Fruit fly (Drosophila melanogaster) whole organism, embryonic: ENCODE data around the gene CG3008.
A peak's percentile ranks its signal among the peaks of the same experiment; 100 is the strongest.

ENCODE experiments used
- Awh ChIP-seq: fragments of 200-800 bp; sonication (Bioruptor generic); IDR thresholded peaks from 2 replicates; pipeline ENCODE4, ENCODE4 v1.3.6; 2022; ENCODE audit warnings: missing biosample characterization, missing genetic modification characterization
- CG10147 ChIP-seq: fragments of 200-800 bp; sonication (Bioruptor generic); optimal IDR thresholded peaks from 2 replicates; lab custom pipeline; 2019; ENCODE audit warnings: missing biosample characterization, mild to moderate bottlenecking, missing genetic modification characterization, moderate library complexity
- CG11398 ChIP-seq: fragments of 200-800 bp; sonication (Bioruptor generic); optimal IDR thresholded peaks from 2 replicates; lab custom pipeline; 2016; ENCODE audit warnings: missing biosample characterization, missing genetic modification characterization
- CG11504 ChIP-seq: fragments of 200-800 bp; sonication (Bioruptor generic); optimal IDR thresholded peaks from 3 replicates; lab custom pipeline; 2019; ENCODE audit warnings: missing biosample characterization, mild to moderate bottlenecking, missing genetic modification characterization, moderate library complexity
- CG12104 ChIP-seq: fragments of 200-800 bp; sonication (Bioruptor generic); optimal IDR thresholded peaks from 3 replicates; lab custom pipeline; 2016; ENCODE audit warnings: missing biosample characterization, missing genetic modification characterization
- CG12155 ChIP-seq: fragments of 200-800 bp; sonication (Bioruptor generic); optimal IDR thresholded peaks from 3 replicates; lab custom pipeline; 2016; ENCODE audit warnings: missing biosample characterization, missing genetic modification characterization
- CG1233 ChIP-seq: fragments of 200-800 bp; sonication (Bioruptor generic); optimal IDR thresholded peaks from 4 replicates; lab custom pipeline; 2018; ENCODE audit warnings: missing biosample characterization, mild to moderate bottlenecking, missing genetic modification characterization
- CG12659 ChIP-seq: fragments of 200-800 bp; sonication (Bioruptor generic); optimal IDR thresholded peaks from 3 replicates; lab custom pipeline; 2017; ENCODE audit warnings: mild to moderate bottlenecking, missing biosample characterization, missing genetic modification reagents, missing genetic modification characterization
- CG13775 ChIP-seq: fragments of 200-800 bp; sonication (Bioruptor generic); optimal IDR thresholded peaks from 3 replicates; lab custom pipeline; 2017; ENCODE audit warnings: missing biosample characterization, mild to moderate bottlenecking, missing genetic modification characterization
- CG15011 ChIP-seq: fragments of 200-800 bp; sonication (Bioruptor generic); optimal IDR thresholded peaks from 3 replicates; lab custom pipeline; 2018; ENCODE audit warnings: missing biosample characterization, mild to moderate bottlenecking, missing genetic modification characterization
- CG15601 ChIP-seq: fragments of 200-800 bp; sonication (Bioruptor generic); optimal IDR thresholded peaks from 3 replicates; lab custom pipeline; 2019; ENCODE audit warnings: missing biosample characterization, mild to moderate bottlenecking, missing genetic modification characterization, moderate library complexity
- CG1603 ChIP-seq: fragments of 200-800 bp; sonication (Bioruptor generic); optimal IDR thresholded peaks from 2 replicates; lab custom pipeline; 2019; ENCODE audit warnings: missing biosample characterization, mild to moderate bottlenecking, missing genetic modification characterization, moderate library complexity
- CG16779 ChIP-seq: fragments of 200-800 bp; sonication (Bioruptor generic); IDR thresholded peaks from 2 replicates; pipeline ENCODE4 v1.3.6; 2022; ENCODE audit warnings: missing biosample characterization, missing genetic modification characterization
- CG1832 ChIP-seq: fragments of 200-800 bp; sonication (Bioruptor generic); optimal IDR thresholded peaks from 2 replicates; lab custom pipeline; 2017; ENCODE audit warnings: missing biosample characterization, mild to moderate bottlenecking, missing genetic modification characterization, inconsistent platforms
- CG2120 ChIP-seq: fragments of 200-800 bp; sonication (Bioruptor generic); optimal IDR thresholded peaks from 3 replicates; lab custom pipeline; 2016; ENCODE audit warnings: missing biosample characterization, missing genetic modification characterization
- CG31365 ChIP-seq: fragments of 200-800 bp; sonication (Bioruptor generic); optimal IDR thresholded peaks from 2 replicates; lab custom pipeline; 2018; ENCODE audit warnings: missing biosample characterization, mild to moderate bottlenecking, missing genetic modification characterization
- CG33213 ChIP-seq: fragments of 200-800 bp; sonication (Bioruptor generic); optimal IDR thresholded peaks from 3 replicates; lab custom pipeline; 2016; ENCODE audit warnings: missing biosample characterization, missing genetic modification characterization
- CG33557 ChIP-seq: fragments of 200-800 bp; sonication (Bioruptor generic); optimal IDR thresholded peaks from 2 replicates; lab custom pipeline; 2019; ENCODE audit warnings: missing biosample characterization, mild to moderate bottlenecking, missing genetic modification characterization, moderate library complexity
- CG4282 ChIP-seq: fragments of 200-800 bp; sonication (Bioruptor generic); optimal IDR thresholded peaks from 2 replicates; lab custom pipeline; 2016; ENCODE audit warnings: missing biosample characterization, missing genetic modification characterization
- CG43689 ChIP-seq: fragments of 200-800 bp; sonication (Bioruptor generic); IDR thresholded peaks from 2 replicates; pipeline ENCODE4 v1.3.6; 2022; ENCODE audit warnings: missing biosample characterization, missing genetic modification characterization
- CG4707 ChIP-seq: fragments of 200-800 bp; sonication (Bioruptor generic); optimal IDR thresholded peaks from 2 replicates; lab custom pipeline; 2018; ENCODE audit warnings: missing biosample characterization, mild to moderate bottlenecking, missing genetic modification characterization, moderate library complexity
- CG6854 ChIP-seq: fragments of 200-800 bp; sonication (Bioruptor generic); optimal IDR thresholded peaks from 3 replicates; lab custom pipeline; 2017; ENCODE audit warnings: missing biosample characterization, mild to moderate bottlenecking, missing genetic modification characterization
- Chrac-16 ChIP-seq: fragments of 200-800 bp; sonication (Bioruptor generic); optimal IDR thresholded peaks from 3 replicates; lab custom pipeline; 2016; ENCODE audit warnings: missing biosample characterization, missing genetic modification characterization
- Dbx ChIP-seq: fragments of 200-800 bp; sonication (Bioruptor generic); IDR thresholded peaks from 3 replicates; pipeline ENCODE4 v1.3.6; 2022; ENCODE audit warnings: missing biosample characterization, missing genetic modification characterization
- Dip2 ChIP-seq: fragments of 200-800 bp; sonication (Bioruptor generic); IDR thresholded peaks from 2 replicates; pipeline ENCODE4 v1.3.6; 2022; ENCODE audit warnings: missing biosample characterization, missing genetic modification characterization
- Fer2 ChIP-seq: fragments of 200-800 bp; sonication (Bioruptor generic); optimal IDR thresholded peaks from 2 replicates; lab custom pipeline; 2018; ENCODE audit warnings: missing biosample characterization, mild to moderate bottlenecking, missing genetic modification characterization, moderate library complexity
- Kr ChIP-seq: fragments of 200-800 bp; sonication (Bioruptor generic); optimal IDR thresholded peaks from 2 replicates; lab custom pipeline; 2017; ENCODE audit warnings: missing biosample characterization, mild to moderate bottlenecking, missing genetic modification characterization
- Med ChIP-seq: fragments of 200-800 bp; sonication (Bioruptor generic); peaks from one replicate; lab custom pipeline; 2016; ENCODE audit warnings: missing biosample characterization, missing genetic modification characterization, mild to moderate bottlenecking, inconsistent platforms, moderate library complexity
- NK7.1 ChIP-seq: fragments of 200-800 bp; sonication (Bioruptor generic); optimal IDR thresholded peaks from 3 replicates; lab custom pipeline; 2016; ENCODE audit warnings: missing biosample characterization, missing genetic modification characterization
- Neu2 ChIP-seq: fragments of 200-800 bp; sonication (Bioruptor generic); optimal IDR thresholded peaks from 3 replicates; lab custom pipeline; 2016; ENCODE audit warnings: missing biosample characterization, missing genetic modification characterization, borderline replicate concordance
- Sox100B ChIP-seq: fragments of 200-800 bp; sonication (Bioruptor generic); optimal IDR thresholded peaks from 3 replicates; lab custom pipeline; 2018; ENCODE audit warnings: missing biosample characterization, mild to moderate bottlenecking, missing genetic modification characterization
- amos ChIP-seq: fragments of 200-800 bp; sonication (Bioruptor generic); IDR thresholded peaks from 2 replicates; pipeline ENCODE4 v1.3.6; 2022; ENCODE audit warnings: missing biosample characterization, missing genetic modification characterization; ENCODE audit not compliant: partially characterized antibody
- ash1 ChIP-seq: fragments of 200-800 bp; sonication (Bioruptor generic); optimal IDR thresholded peaks from 2 replicates; lab custom pipeline; 2018; ENCODE audit warnings: missing biosample characterization, mild to moderate bottlenecking, missing genetic modification characterization
- chm ChIP-seq: fragments of 200-800 bp; sonication (Bioruptor generic); IDR thresholded peaks from 2 replicates; pipeline ENCODE4 v1.3.6; 2022; ENCODE audit warnings: missing biosample characterization, missing genetic modification characterization
- dimm ChIP-seq: fragments of 200-800 bp; sonication (Bioruptor generic); IDR thresholded peaks from 2 replicates; pipeline ENCODE4 v1.3.6; 2022; ENCODE audit warnings: missing biosample characterization, missing genetic modification characterization
- dysf ChIP-seq: fragments of 200-800 bp; sonication (Bioruptor generic); IDR thresholded peaks from 3 replicates; pipeline ENCODE4 v1.3.6; 2022; ENCODE audit warnings: missing biosample characterization, missing genetic modification characterization
- emc ChIP-seq: fragments of 200-800 bp; sonication (Bioruptor generic); optimal IDR thresholded peaks from 2 replicates; lab custom pipeline; 2016; ENCODE audit warnings: missing biosample characterization, missing genetic modification characterization
- gem ChIP-seq: fragments of 200-800 bp; sonication (Bioruptor generic); optimal IDR thresholded peaks from 2 replicates; lab custom pipeline; 2019; ENCODE audit warnings: missing biosample characterization, mild to moderate bottlenecking, missing genetic modification characterization, moderate library complexity
- gsb-n ChIP-seq: fragments of 200-800 bp; sonication (Bioruptor generic); optimal IDR thresholded peaks from 3 replicates; lab custom pipeline; 2018; ENCODE audit warnings: missing biosample characterization, mild to moderate bottlenecking, missing genetic modification characterization
- ken ChIP-seq: fragments of 200-800 bp; sonication (Bioruptor generic); IDR thresholded peaks from 3 replicates; pipeline ENCODE4 v1.3.6; 2022; ENCODE audit warnings: missing biosample characterization, missing genetic modification characterization
- onecut ChIP-seq: fragments of 200-800 bp; sonication (Bioruptor generic); IDR thresholded peaks from 2 replicates; pipeline ENCODE4 v1.3.6; 2022; ENCODE audit warnings: missing biosample characterization, missing genetic modification characterization
- p53 ChIP-seq: fragments of 200-800 bp; sonication (Bioruptor generic); optimal IDR thresholded peaks from 2 replicates; lab custom pipeline; 2016; ENCODE audit warnings: missing biosample characterization, missing genetic modification characterization
- pb ChIP-seq: fragments of 200-800 bp; sonication (Bioruptor generic); optimal IDR thresholded peaks from 3 replicates; lab custom pipeline; 2016; ENCODE audit warnings: missing biosample characterization, missing genetic modification characterization
- phol ChIP-seq: fragments of 200-800 bp; sonication (Bioruptor generic); optimal IDR thresholded peaks from 3 replicates; lab custom pipeline; 2018; ENCODE audit warnings: missing biosample characterization, mild to moderate bottlenecking, missing genetic modification characterization, moderate library complexity
- repo ChIP-seq: fragments of 200-800 bp; sonication (Bioruptor generic); optimal IDR thresholded peaks from 2 replicates; lab custom pipeline; 2016; ENCODE audit warnings: missing biosample characterization, missing genetic modification characterization
- run ChIP-seq: fragments of 200-800 bp; sonication (Bioruptor generic); optimal IDR thresholded peaks from 3 replicates; lab custom pipeline; 2018; ENCODE audit warnings: missing biosample characterization, mild to moderate bottlenecking, missing genetic modification characterization
- sr ChIP-seq: fragments of 200-800 bp; sonication (Bioruptor generic); IDR thresholded peaks from 3 replicates; pipeline ENCODE4 v1.3.6; 2022; ENCODE audit warnings: missing biosample characterization, missing genetic modification characterization
- twi ChIP-seq: fragments of 200-800 bp; optimal IDR thresholded peaks from 2 replicates; lab custom pipeline; 2019; ENCODE audit warnings: missing biosample characterization, mild to moderate bottlenecking, missing genetic modification characterization, moderate library complexity
- wdn ChIP-seq: fragments of 200-800 bp; sonication (Bioruptor generic); IDR thresholded peaks from 2 replicates; pipeline ENCODE4 v1.3.6; 2022; ENCODE audit warnings: missing biosample characterization, missing genetic modification characterization
- zen ChIP-seq: fragments of 200-800 bp; sonication (Bioruptor generic); optimal IDR thresholded peaks from 3 replicates; lab custom pipeline; 2018; ENCODE audit warnings: missing biosample characterization, mild to moderate bottlenecking, missing genetic modification characterization, moderate library complexity

CG3008 gene

DNA sequence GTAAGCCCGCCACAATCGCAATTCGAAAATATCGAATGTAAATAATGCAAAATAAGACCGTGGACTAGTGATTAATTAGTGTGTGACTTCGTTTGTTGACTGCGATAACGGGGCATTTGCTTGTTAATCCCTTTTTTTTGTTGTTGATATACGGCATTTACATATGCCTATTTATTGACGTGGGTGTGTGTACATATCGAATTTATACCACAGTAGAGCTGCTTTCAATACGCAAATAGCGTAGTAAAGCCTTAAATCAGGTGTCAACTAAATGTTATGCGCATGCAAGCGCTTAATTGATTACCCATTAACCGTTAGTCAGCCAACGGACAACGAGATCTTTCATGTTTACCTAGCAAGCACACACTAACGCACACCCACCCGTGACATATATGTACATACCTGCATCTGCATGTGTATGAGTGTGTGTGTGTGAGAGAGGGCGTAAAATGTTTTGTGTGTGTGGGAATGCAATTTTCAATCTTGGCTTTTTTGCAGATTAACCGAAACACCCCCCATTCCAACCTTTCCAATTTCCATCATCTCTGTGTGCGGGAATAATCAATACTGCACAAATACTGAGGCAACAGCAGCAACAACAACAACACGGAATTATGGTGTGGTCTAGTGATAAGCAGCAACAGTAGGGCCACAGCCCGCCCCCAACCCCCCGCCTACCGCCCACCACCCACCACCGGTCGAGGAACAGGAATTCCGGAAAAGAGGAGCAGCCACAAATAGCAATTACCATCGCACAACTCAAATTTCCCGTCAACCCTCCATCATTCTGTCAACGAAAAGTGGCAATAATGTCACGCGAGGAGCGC, 44.4 kb upstream of the CG3008 start (continued):
- TF ChIP-seq CG12155 (GFP tag; lab: Kevin White, UChicago): no peak
- no peak for TF ChIP-seq Dip2 (GFP tag; lab: Robert Waterston, UW)
- no peak for TF ChIP-seq pb (GFP tag; lab: Kevin White, UChicago)
- no peak for TF ChIP-seq Neu2
- TF ChIP-seq Dbx: no peak
- peak; percentile 40 for TF ChIP-seq repo (GFP tag; lab: Kevin White, UChicago)
- no peak for TF ChIP-seq twi (tag; lab: Kevin White, UChicago)
- TF ChIP-seq wdn: no peak
- no peak for TF ChIP-seq CG16779 (GFP tag; lab: Robert Waterston, UW)
- TF ChIP-seq CG1233: peak; percentile 78
- TF ChIP-seq CG2120 (GFP tag; lab: Kevin White, UChicago): no peak
- no peak for TF ChIP-seq CG4707 (GFP tag; lab: Kevin White, UChicago)
- TF ChIP-seq CG1603: no peak
- no peak for TF ChIP-seq ken
- peak; percentile 65 for TF ChIP-seq Med
- TF ChIP-seq Fer2 (tag; lab: Kevin White, UChicago): peak; percentile 4
- peak; percentile 91 for TF ChIP-seq p53 (GFP tag; lab: Kevin White, UChicago)
- TF ChIP-seq CG1832 (GFP tag; lab: Kevin White, UChicago): no peak
- peak; percentile 15 for TF ChIP-seq gsb-n (tag; lab: Kevin White, UChicago)
- peak; percentile 97 for TF ChIP-seq onecut (GFP tag; lab: Robert Waterston, UW)
- no peak for TF ChIP-seq ash1 (GFP tag; lab: Kevin White, UChicago)
- TF ChIP-seq CG33213 (GFP tag; lab: Kevin White, UChicago): peak; percentile 38
- peak; percentile 44 for TF ChIP-seq CG33557
- no peak for TF ChIP-seq amos (GFP tag; lab: Robert Waterston, UW)
- TF ChIP-seq CG43689 (GFP tag; lab: Robert Waterston, UW): no peak
- TF ChIP-seq Kr (GFP tag; lab: Kevin White, UChicago): no peak
- TF ChIP-seq CG12659 (GFP tag; lab: Kevin White, UChicago): peak; percentile 16
- no peak for TF ChIP-seq phol (tag; lab: Kevin White, UChicago)
- no peak for TF ChIP-seq chm (GFP tag; lab: Robert Waterston, UW)
- TF ChIP-seq gem (tag; lab: Kevin White, UChicago): no peak
- TF ChIP-seq Sox100B (GFP tag; lab: Kevin White, UChicago): peak; percentile 76
- TF ChIP-seq CG6854 (GFP tag; lab: Kevin White, UChicago): no peak
- TF ChIP-seq sr (GFP tag; lab: Robert Waterston, UW): no peak
- TF ChIP-seq dysf (GFP tag; lab: Robert Waterston, UW): no peak
- peak; percentile 40; the same call in 1 of the 2 replicates for TF ChIP-seq Awh (GFP tag; lab: Robert Waterston, UW)
- no peak for TF ChIP-seq emc
- no peak for TF ChIP-seq CG15011 (GFP tag; lab: Kevin White, UChicago)
- peak; percentile 34 for TF ChIP-seq CG11398
- TF ChIP-seq dimm: no peak
- no peak for TF ChIP-seq CG10147
- no peak for TF ChIP-seq CG13775 (GFP tag; lab: Kevin White, UChicago)
- no peak for TF ChIP-seq CG11504 (tag; lab: Kevin White, UChicago)
- TF ChIP-seq CG4282 (GFP tag; lab: Kevin White, UChicago): no peak
- no peak for TF ChIP-seq Chrac-16 (GFP tag; lab: Kevin White, UChicago)
- no peak for TF ChIP-seq run (tag; lab: Kevin White, UChicago)
- TF ChIP-seq zen (tag; lab: Kevin White, UChicago): peak; percentile 61
- peak; percentile 51 for TF ChIP-seq CG31365 (tag; lab: Kevin White, UChicago)
- TF ChIP-seq CG15601 (tag; lab: Kevin White, UChicago): peak; percentile 79
- no peak for TF ChIP-seq CG12104 (GFP tag; lab: Kevin White, UChicago)
- TF ChIP-seq NK7.1 (GFP tag; lab: Kevin White, UChicago): no peak
